Worm (Caenorhabditis elegans) whole organism, L4 larva: ENCODE results near the gene F13H8.11.
A peak's percentile ranks its signal among the peaks of the same experiment; 100 is the strongest.

Experiments used
- F10B5.3 ChIP-seq: sonication (generic microtip); optimal IDR thresholded peaks from 2 replicates; lab custom pipeline; 2016; ENCODE audit warnings: mild to moderate bottlenecking, missing genetic modification characterization, missing compliant biosample characterization
- T20F7.1 ChIP-seq: fragments of 200-800 bp; sonication (Bioruptor generic); optimal IDR thresholded peaks from 2 replicates; lab custom pipeline; 2018; ENCODE audit warnings: mild to moderate bottlenecking, missing genetic modification characterization, missing compliant biosample characterization
- aha-1 ChIP-seq: fragments of 150-350 bp; peaks from one replicate; lab custom pipeline; 2014; ENCODE audit warnings: missing biosample characterization, missing genetic modification characterization
- ama-1 ChIP-seq: fragments of 150-350 bp; optimal IDR thresholded peaks from 2 replicates; lab custom pipeline; 2014; ENCODE audit warnings: inconsistent platforms, mixed read lengths
- attf-4 ChIP-seq: sonication (generic microtip); optimal IDR thresholded peaks from 3 replicates; lab custom pipeline; 2017; ENCODE audit warnings: missing biosample characterization, missing genetic modification characterization
- ceh-44 ChIP-seq: fragments of 200-800 bp; sonication (Bioruptor generic); IDR thresholded peaks from 2 replicates; pipeline ENCODE4 v1.3.6; 2022; ENCODE audit warnings: missing genetic modification reagents, missing genetic modification characterization, missing compliant biosample characterization
- ceh-82 ChIP-seq: sonication (generic microtip); optimal IDR thresholded peaks from 2 replicates; lab custom pipeline; 2017; ENCODE audit warnings: missing biosample characterization, missing genetic modification characterization
- daf-12 ChIP-seq: fragments of 150-350 bp; optimal IDR thresholded peaks from 2 replicates; lab custom pipeline; 2014; ENCODE audit warnings: missing biosample characterization, missing genetic modification reagents, missing genetic modification characterization
- daf-16 ChIP-seq, 3 experiments: sonication (generic microtip); optimal IDR thresholded peaks; 2 replicates each; lab custom pipeline; 2016 to 2017; ENCODE audit warnings: missing genetic modification characterization in 3 of 3, missing genetic modification reagents in 3 of 3, mild to moderate bottlenecking in 2 of 3, missing compliant biosample characterization in 2 of 3, missing biosample characterization in 1 of 3, moderate library complexity in 1 of 3
- dmd-6 ChIP-seq: fragments of 200-800 bp; sonication (Bioruptor generic); IDR thresholded peaks from 2 replicates; pipeline ENCODE4 v1.3.6; 2022; ENCODE audit warnings: missing genetic modification reagents, missing genetic modification characterization, missing compliant biosample characterization
- dmd-9 ChIP-seq: fragments of 200-800 bp; sonication (Bioruptor generic); IDR thresholded peaks from 2 replicates; pipeline ENCODE4 v1.3.6; 2022; ENCODE audit warnings: missing genetic modification reagents, missing genetic modification characterization, missing compliant biosample characterization
- dpl-1 ChIP-seq: fragments of 150-350 bp; optimal IDR thresholded peaks from 2 replicates; lab custom pipeline; 2014; ENCODE audit warnings: missing biosample characterization, missing genetic modification reagents, missing genetic modification characterization
- dve-1 ChIP-seq: sonication (generic microtip); optimal IDR thresholded peaks from 2 replicates; lab custom pipeline; 2017; ENCODE audit warnings: antibody characterized with exemption, mild to moderate bottlenecking, missing genetic modification characterization, missing compliant biosample characterization; ENCODE audit not compliant: insufficient read depth
- fos-1 ChIP-seq: fragments of 150-350 bp; optimal IDR thresholded peaks from 2 replicates; lab custom pipeline; 2014; ENCODE audit warnings: missing biosample characterization, missing genetic modification characterization
- hlh-11 ChIP-seq: fragments of 200-800 bp; sonication (Bioruptor generic); optimal IDR thresholded peaks from 2 replicates; lab custom pipeline; 2018; ENCODE audit warnings: mild to moderate bottlenecking, missing genetic modification characterization, missing compliant biosample characterization
- hlh-30 ChIP-seq: sonication (generic microtip); optimal IDR thresholded peaks from 2 replicates; lab custom pipeline; 2017; ENCODE audit warnings: antibody characterized with exemption, mild to moderate bottlenecking, missing genetic modification characterization, missing compliant biosample characterization; ENCODE audit not compliant: insufficient read depth
- hmg-1.1 ChIP-seq: fragments of 200-800 bp; sonication (Bioruptor generic); IDR thresholded peaks from 2 replicates; pipeline ENCODE4 v1.3.6; 2022; ENCODE audit warnings: missing genetic modification reagents, missing genetic modification characterization, missing compliant biosample characterization
- lim-7 ChIP-seq: fragments of 200-800 bp; sonication (Bioruptor generic); IDR thresholded peaks from 2 replicates; pipeline ENCODE4 v1.3.6; 2022; ENCODE audit warnings: missing genetic modification characterization, missing compliant biosample characterization
- lin-29 ChIP-seq: fragments of 200-800 bp; sonication (Bioruptor generic); IDR thresholded peaks from 2 replicates; pipeline ENCODE4 v1.3.6; 2022; ENCODE audit warnings: missing genetic modification reagents, missing genetic modification characterization, missing compliant biosample characterization
- lin-39 ChIP-seq: fragments of 150-350 bp; optimal IDR thresholded peaks from 2 replicates; lab custom pipeline; 2014; ENCODE audit warnings: missing biosample characterization, missing genetic modification reagents, missing genetic modification characterization
- madf-9 ChIP-seq: fragments of 200-800 bp; sonication (Bioruptor generic); conservative IDR thresholded peaks from 2 replicates; pipeline ENCODE4 v1.3.6; 2022; ENCODE audit warnings: missing genetic modification reagents, missing genetic modification characterization, missing compliant biosample characterization
- mep-1 ChIP-seq: fragments of 150-350 bp; sonication (generic microtip); optimal IDR thresholded peaks from 3 replicates; lab custom pipeline; 2014; ENCODE audit warnings: missing biosample characterization, missing genetic modification characterization
- nhr-102 ChIP-seq: sonication (generic microtip); optimal IDR thresholded peaks from 2 replicates; lab custom pipeline; 2016; ENCODE audit warnings: mild to moderate bottlenecking, missing genetic modification characterization, moderate library complexity, missing compliant biosample characterization
- nhr-25 ChIP-seq: sonication (generic microtip); optimal IDR thresholded peaks from 2 replicates; lab custom pipeline; 2017; ENCODE audit warnings: missing genetic modification characterization, mild to moderate bottlenecking, missing compliant biosample characterization, antibody characterized with exemption, moderate library complexity, borderline replicate concordance; ENCODE audit not compliant: insufficient read depth
- nhr-28 ChIP-seq: fragments of 150-350 bp; optimal IDR thresholded peaks from 2 replicates; lab custom pipeline; 2014; ENCODE audit warnings: missing biosample characterization, missing genetic modification characterization
- nhr-77 ChIP-seq: fragments of 150-350 bp; optimal IDR thresholded peaks from 2 replicates; lab custom pipeline; 2014; ENCODE audit warnings: missing biosample characterization, missing genetic modification characterization
- php-3 ChIP-seq: fragments of 200-800 bp; sonication (Bioruptor generic); IDR thresholded peaks from 2 replicates; pipeline ENCODE4 v1.3.6; 2022; ENCODE audit warnings: missing genetic modification reagents, missing genetic modification characterization, missing compliant biosample characterization
- pqm-1 ChIP-seq: sonication (generic microtip); optimal IDR thresholded peaks from 2 replicates; lab custom pipeline; 2017; ENCODE audit warnings: missing biosample characterization, missing genetic modification characterization
- rbr-2 ChIP-seq: sonication (generic microtip); optimal IDR thresholded peaks from 2 replicates; lab custom pipeline; 2016; ENCODE audit warnings: missing genotype, missing genetic modification characterization, missing compliant biosample characterization
- snpc-1.2 ChIP-seq: fragments of 200-800 bp; sonication (Bioruptor generic); IDR thresholded peaks from 2 replicates; pipeline ENCODE4 v1.3.6; 2022; ENCODE audit warnings: missing genetic modification reagents, missing genetic modification characterization, missing compliant biosample characterization
- spr-3 ChIP-seq: fragments of 200-800 bp; sonication (Bioruptor generic); optimal IDR thresholded peaks from 2 replicates; lab custom pipeline; 2018; ENCODE audit warnings: mild to moderate bottlenecking, missing genetic modification characterization, missing compliant biosample characterization
- unc-62 ChIP-seq, 3 experiments: fragments of 150-350 bp in 1 of 3; sonication (generic microtip); optimal IDR thresholded peaks in 2 of 3; peaks in 1 of 3; 1 replicate in 1 of 3; 2 replicates in 2 of 3; lab custom pipeline; 2014 to 2017; ENCODE audit warnings: missing biosample characterization in 3 of 3, missing genetic modification characterization in 3 of 3, missing genetic modification reagents in 3 of 3, missing genotype in 1 of 3

Gene F13H8.11

ce11 chrII:6288104-6288503 is 28.3 kb upstream of the F13H8.11 start:
- peak; percentile 32 for TF ChIP-seq T20F7.1 (GFP tag; lab: Kevin White, UChicago)
- no peak for TF ChIP-seq hmg-1.1 (GFP tag; lab: Robert Waterston, UW)
- peak; percentile 64 for TF ChIP-seq aha-1

- TF ChIP-seq ceh-44, result no peak
- no peak for TF ChIP-seq madf-9
- peak in 1 of 2 experiments; percentile 69 for TF ChIP-seq unc-62 (GFP tag; optimal IDR thresholded peaks at IDR 0.05 in 1 of 2; lab: Kevin White, UChicago)
- TF ChIP-seq unc-62 (tag; optimal IDR thresholded peaks at IDR 0.05; lab: Kevin White, UChicago), result no peak
- no peak for TF ChIP-seq mep-1 (tag; lab: Kevin White, UChicago)
- TF ChIP-seq F10B5.3 (tag; lab: Kevin White, UChicago), result no peak
- no peak for TF ChIP-seq ceh-82 (tag; lab: Kevin White, UChicago)
Measured at ce11 chrII:6286865-6287264, 27.0 kb upstream of the F13H8.11 start, which contains the start of gene F13H8.6. Gene F13H8.6 (minus strand): TSS chrII:6286965.

- peak; percentile 63 for TF ChIP-seq pqm-1 (tag; lab: Kevin White, UChicago)
- peak; percentile 33; the same call in 1 of the 2 replicates for TF ChIP-seq dmd-6
- TF ChIP-seq dmd-9, result no peak
- peak; percentile 58 for TF ChIP-seq hlh-11 (tag; lab: Kevin White, UChicago)
- no peak for TF ChIP-seq aha-1
- TF ChIP-seq daf-12 (tag; lab: Kevin White, UChicago), result no peak
- peak; percentile 64; the same call in 1 of the 2 replicates for TF ChIP-seq php-3 (GFP tag; lab: Robert Waterston, UW)
- peak; percentile 56 for TF ChIP-seq nhr-28 (tag; lab: Kevin White, UChicago)
- TF ChIP-seq daf-16 (GFP tag; optimal IDR thresholded peaks at IDR 0.05; lab: Kevin White, UChicago), result no peak
- peak; percentile 76 for TF ChIP-seq daf-16 (tag; optimal IDR thresholded peaks at IDR 0.05; lab: Kevin White, UChicago)
- TF ChIP-seq snpc-1.2 (GFP tag; lab: Robert Waterston, UW), result no peak
- no peak for TF ChIP-seq attf-4 (tag; lab: Kevin White, UChicago)
- TF ChIP-seq hlh-30, result peak; percentile 52
- peak; percentile 64 for TF ChIP-seq dve-1 (tag; lab: Kevin White, UChicago)
Measured at ce11 chrII:6283074-6283473, 23.3 kb upstream of the F13H8.11 start, which contains the start of gene F13H8.1. Gene F13H8.1 (plus strand): TSS chrII:6283384.

- TF ChIP-seq pqm-1 (tag; lab: Kevin White, UChicago) (peak; percentile 59), attf-4 (tag; lab: Kevin White, UChicago) (no peak), daf-16 (GFP tag; optimal IDR thresholded peaks at IDR 0.05; lab: Kevin White, UChicago) (no peak), daf-16 (tag; optimal IDR thresholded peaks at IDR 0.05; lab: Kevin White, UChicago) (peak; percentile 69), lin-39 (tag; lab: Kevin White, UChicago) (no peak), ama-1 (no peak), nhr-25 (tag; lab: Kevin White, UChicago) (no peak), lim-7 (GFP tag; lab: Robert Waterston, UW) (no peak), fos-1 (no peak), lin-29 (GFP tag; lab: Robert Waterston, UW) (no peak), rbr-2 (tag; lab: Kevin White, UChicago) (no peak), php-3 (GFP tag; lab: Robert Waterston, UW) (peak; percentile 24; the same call in 1 of the 2 replicates), nhr-77 (tag; lab: Kevin White, UChicago) (peak; percentile 9), nhr-102 (no peak), nhr-28 (tag; lab: Kevin White, UChicago) (peak; percentile 45)
- TF ChIP-seq, all 104 proteins: peak for 5
Measured at ce11 chrII:6281903-6282302, 22.1 kb upstream of the F13H8.11 start.

ce11 chrII:6281002-6281401 is 21.2 kb upstream of the F13H8.11 start, which contains the start of gene scly-1:
Gene scly-1 (minus strand): TSS chrII:6281102.
- TF ChIP-seq dpl-1 (GFP tag; lab: Kevin White, UChicago) (no peak), ceh-82 (tag; lab: Kevin White, UChicago) (no peak), spr-3 (GFP tag; lab: Kevin White, UChicago) (no peak), nhr-25 (tag; lab: Kevin White, UChicago) (no peak)
